Fruit fly (Drosophila melanogaster) whole organism, embryonic: ENCODE data around the gene Grip75.

Experiments used
- BEAF-32 ChIP-seq: fragments of 200-800 bp; sonication (Bioruptor generic); optimal IDR thresholded peaks from 3 replicates; lab custom pipeline; 2017; ENCODE audit warnings: missing biosample characterization, missing genetic modification characterization, mild to moderate bottlenecking, moderate library complexity, missing genetic modification reagents
- CG11456 ChIP-seq: fragments of 200-800 bp; sonication (Bioruptor generic); IDR thresholded peaks from 3 replicates; pipeline ENCODE4 v1.3.6; 2022; ENCODE audit warnings: missing biosample characterization, missing genetic modification characterization
- CG15514 ChIP-seq: fragments of 200-800 bp; sonication (Bioruptor generic); optimal IDR thresholded peaks from 3 replicates; lab custom pipeline; 2017; ENCODE audit warnings: missing biosample characterization, missing genetic modification characterization, mild to moderate bottlenecking, moderate library complexity, missing genetic modification reagents
- CG18476 ChIP-seq: fragments of 200-800 bp; sonication (Bioruptor generic); optimal IDR thresholded peaks from 2 replicates; lab custom pipeline; 2016; ENCODE audit warnings: missing biosample characterization, mild to moderate bottlenecking, missing genetic modification characterization
- CG7357 ChIP-seq: fragments of 200-800 bp; sonication (Bioruptor generic); IDR thresholded peaks from 3 replicates; pipeline ENCODE4 v1.3.6; 2022; ENCODE audit warnings: missing biosample characterization, missing genetic modification characterization
- CG8388 ChIP-seq: fragments of 200-800 bp; sonication (Bioruptor generic); optimal IDR thresholded peaks from 2 replicates; lab custom pipeline; 2019; ENCODE audit warnings: missing biosample characterization, mild to moderate bottlenecking, missing genetic modification characterization, moderate library complexity
- CG8765 ChIP-seq: fragments of 200-800 bp; sonication (Bioruptor generic); IDR thresholded peaks from 2 replicates; pipeline ENCODE4 v1.3.6; 2022; ENCODE audit warnings: missing biosample characterization, missing genetic modification characterization
- CG9215 ChIP-seq: fragments of 200-800 bp; sonication (Bioruptor generic); IDR thresholded peaks from 2 replicates; pipeline ENCODE4 v1.3.6; 2022; ENCODE audit warnings: missing biosample characterization, missing genetic modification characterization
- CG9876 ChIP-seq: fragments of 200-800 bp; sonication (Bioruptor generic); optimal IDR thresholded peaks from 2 replicates; lab custom pipeline; 2016; ENCODE audit warnings: missing biosample characterization, missing genetic modification characterization
- Camta ChIP-seq: fragments of 200-800 bp; sonication (Bioruptor generic); optimal IDR thresholded peaks from 2 replicates; lab custom pipeline; 2016; ENCODE audit warnings: missing biosample characterization, missing genetic modification characterization
- Dfd ChIP-seq, 2 experiments: fragments of >200 bp; optimal IDR thresholded peaks; 2 replicates each; lab custom pipeline; 2017; ENCODE audit warnings: missing biosample characterization in 2 of 2, missing genetic modification characterization in 2 of 2
- E2f1 ChIP-seq: fragments of 200-800 bp; sonication (Bioruptor generic); IDR thresholded peaks from 2 replicates; pipeline ENCODE4 v1.3.6; 2022; ENCODE audit warnings: missing biosample characterization, missing genetic modification characterization
- Hey ChIP-seq: fragments of 200-800 bp; sonication (Bioruptor generic); optimal IDR thresholded peaks from 3 replicates; lab custom pipeline; 2018; ENCODE audit warnings: missing biosample characterization, mild to moderate bottlenecking, missing genetic modification characterization
- Hsf ChIP-seq: fragments of 200-800 bp; sonication (Bioruptor generic); optimal IDR thresholded peaks from 3 replicates; lab custom pipeline; 2016; ENCODE audit warnings: missing biosample characterization, missing genetic modification characterization
- Med ChIP-seq: fragments of 200-800 bp; sonication (Bioruptor generic); peaks from one replicate; lab custom pipeline; 2016; ENCODE audit warnings: missing biosample characterization, missing genetic modification characterization, mild to moderate bottlenecking, inconsistent platforms, moderate library complexity
- Rfx ChIP-seq: fragments of 200-800 bp; sonication (Bioruptor generic); IDR thresholded peaks from 2 replicates; pipeline ENCODE4 v1.3.6; 2022; ENCODE audit warnings: missing biosample characterization, missing genetic modification characterization
- Sry-β ChIP-seq: fragments of 200-800 bp; sonication (Bioruptor generic); optimal IDR thresholded peaks from 2 replicates; lab custom pipeline; 2018; ENCODE audit warnings: missing biosample characterization, mild to moderate bottlenecking, missing genetic modification characterization, moderate library complexity
- ase ChIP-seq: fragments of 200-800 bp; sonication (Bioruptor generic); IDR thresholded peaks from 3 replicates; pipeline ENCODE4 v1.3.6; 2022; ENCODE audit warnings: missing biosample characterization, missing genetic modification characterization
- cato ChIP-seq: fragments of 200-800 bp; sonication (Bioruptor generic); optimal IDR thresholded peaks from 2 replicates; lab custom pipeline; 2016; ENCODE audit warnings: missing biosample characterization, missing genetic modification characterization, borderline replicate concordance
- caup ChIP-seq: fragments of 200-800 bp; sonication (Bioruptor generic); optimal IDR thresholded peaks from 3 replicates; lab custom pipeline; 2017; ENCODE audit warnings: missing biosample characterization, mild to moderate bottlenecking, missing genetic modification characterization, moderate library complexity; ENCODE audit not compliant: severe bottlenecking
- cwo ChIP-seq: fragments of 200-800 bp; sonication (Bioruptor generic); optimal IDR thresholded peaks from 3 replicates; lab custom pipeline; 2017; ENCODE audit warnings: missing biosample characterization, missing genetic modification characterization, mild to moderate bottlenecking, moderate library complexity, missing genetic modification reagents
- eyg ChIP-seq: fragments of 200-800 bp; sonication (Bioruptor generic); optimal IDR thresholded peaks from 3 replicates; lab custom pipeline; 2016; ENCODE audit warnings: missing biosample characterization, missing genetic modification characterization
- gcm2 ChIP-seq: fragments of 200-800 bp; sonication (Bioruptor generic); optimal IDR thresholded peaks from 2 replicates; lab custom pipeline; 2016; ENCODE audit warnings: missing biosample characterization, missing genetic modification characterization
- gem ChIP-seq: fragments of 200-800 bp; sonication (Bioruptor generic); optimal IDR thresholded peaks from 2 replicates; lab custom pipeline; 2019; ENCODE audit warnings: missing biosample characterization, mild to moderate bottlenecking, missing genetic modification characterization, moderate library complexity
- grn ChIP-seq: fragments of 200-800 bp; sonication (Bioruptor generic); optimal IDR thresholded peaks from 3 replicates; lab custom pipeline; 2017; ENCODE audit warnings: missing biosample characterization, missing genetic modification characterization
- ken ChIP-seq: fragments of 200-800 bp; sonication (Bioruptor generic); IDR thresholded peaks from 3 replicates; pipeline ENCODE4 v1.3.6; 2022; ENCODE audit warnings: missing biosample characterization, missing genetic modification characterization
- knrl ChIP-seq: fragments of 200-800 bp; sonication (Bioruptor generic); IDR thresholded peaks from 3 replicates; pipeline ENCODE4 v1.3.6; 2022; ENCODE audit warnings: missing biosample characterization, missing genetic modification characterization; ENCODE audit not compliant: partially characterized antibody
- oc ChIP-seq: fragments of 200-800 bp; sonication (Bioruptor generic); optimal IDR thresholded peaks from 2 replicates; lab custom pipeline; 2018; ENCODE audit warnings: missing biosample characterization, mild to moderate bottlenecking, missing genetic modification characterization, moderate library complexity
- otp ChIP-seq: fragments of 200-800 bp; sonication (Bioruptor generic); IDR thresholded peaks from 3 replicates; pipeline ENCODE4, ENCODE4 v1.3.6; 2022; ENCODE audit warnings: missing biosample characterization, missing genetic modification characterization
- pros ChIP-seq: fragments of 200-800 bp; sonication (Bioruptor generic); optimal IDR thresholded peaks from 3 replicates; lab custom pipeline; 2019; ENCODE audit warnings: missing biosample characterization, mild to moderate bottlenecking, missing genetic modification characterization, moderate library complexity
- run ChIP-seq: fragments of 200-800 bp; sonication (Bioruptor generic); optimal IDR thresholded peaks from 3 replicates; lab custom pipeline; 2018; ENCODE audit warnings: missing biosample characterization, mild to moderate bottlenecking, missing genetic modification characterization
- salm ChIP-seq: fragments of 200-800 bp; sonication (Bioruptor generic); optimal IDR thresholded peaks from 2 replicates; lab custom pipeline; 2018; ENCODE audit warnings: missing biosample characterization, mild to moderate bottlenecking, missing genetic modification characterization
- sim ChIP-seq: fragments of 200-800 bp; sonication (Bioruptor generic); IDR thresholded peaks from 2 replicates; pipeline ENCODE4 v1.3.6; 2022; ENCODE audit warnings: missing biosample characterization, missing genetic modification characterization
- sob ChIP-seq: fragments of 200-800 bp; sonication (Bioruptor generic); IDR thresholded peaks from 2 replicates; pipeline ENCODE4 v1.3.6; 2022; ENCODE audit warnings: missing biosample characterization, missing genetic modification characterization
- sr ChIP-seq: fragments of 200-800 bp; sonication (Bioruptor generic); IDR thresholded peaks from 3 replicates; pipeline ENCODE4 v1.3.6; 2022; ENCODE audit warnings: missing biosample characterization, missing genetic modification characterization
- stwl ChIP-seq: fragments of 200-800 bp; sonication (Bioruptor generic); optimal IDR thresholded peaks from 3 replicates; lab custom pipeline; 2018; ENCODE audit warnings: missing biosample characterization, mild to moderate bottlenecking, missing genetic modification characterization, moderate library complexity
- tin ChIP-seq: fragments of 200-800 bp; sonication (Bioruptor generic); optimal IDR thresholded peaks from 3 replicates; lab custom pipeline; 2016; ENCODE audit warnings: missing biosample characterization, missing genetic modification characterization
- toy ChIP-seq: fragments of 200-800 bp; sonication (Bioruptor generic); IDR thresholded peaks from 2 replicates; pipeline ENCODE4 v1.3.6; 2022; ENCODE audit warnings: missing biosample characterization, missing genetic modification characterization
- twi ChIP-seq: fragments of 200-800 bp; optimal IDR thresholded peaks from 2 replicates; lab custom pipeline; 2019; ENCODE audit warnings: missing biosample characterization, mild to moderate bottlenecking, missing genetic modification characterization, moderate library complexity
- wdn ChIP-seq: fragments of 200-800 bp; sonication (Bioruptor generic); IDR thresholded peaks from 2 replicates; pipeline ENCODE4 v1.3.6; 2022; ENCODE audit warnings: missing biosample characterization, missing genetic modification characterization
- zen ChIP-seq: fragments of 200-800 bp; sonication (Bioruptor generic); optimal IDR thresholded peaks from 3 replicates; lab custom pipeline; 2018; ENCODE audit warnings: missing biosample characterization, mild to moderate bottlenecking, missing genetic modification characterization, moderate library complexity

Grip75 gene

dm6 chr2L:10506557-10507252 is 23.6 kb downstream of the Grip75 start, which contains the start of the genes Myo31DF and CG6094 (continued):
- TF ChIP-seq tin (GFP tag; lab: Kevin White, UChicago), result no peak
- TF ChIP-seq gcm2 (GFP tag; lab: Kevin White, UChicago), result no peak
- no peak for TF ChIP-seq CG8388
- no peak for TF ChIP-seq CG18476 (GFP tag; lab: Kevin White, UChicago)
- TF ChIP-seq CG11456 (GFP tag; lab: Robert Waterston, UW), result peak; percentile 66
- no peak for TF ChIP-seq grn
- TF ChIP-seq Rfx (GFP tag; lab: Robert Waterston, UW), result peak; percentile 65
- TF ChIP-seq toy (GFP tag; lab: Robert Waterston, UW), result no peak
- TF ChIP-seq CG15514 (GFP tag; lab: Kevin White, UChicago), result peak; percentile 88
- TF ChIP-seq CG9215 (GFP tag; lab: Robert Waterston, UW), result no peak; the same call in 1 of the 2 replicates
- no peak for TF ChIP-seq Hey (tag; lab: Kevin White, UChicago)
- no peak for TF ChIP-seq cato (GFP tag; lab: Kevin White, UChicago)
- TF ChIP-seq gem, result peak; percentile 39
- no peak for TF ChIP-seq wdn (GFP tag; lab: Robert Waterston, UW)
- TF ChIP-seq CG9876 (GFP tag; lab: Kevin White, UChicago), result no peak
- TF ChIP-seq cwo (GFP tag; lab: Kevin White, UChicago), result no peak
- TF ChIP-seq ken (GFP tag; lab: Robert Waterston, UW), result peak; percentile 7; the same call in 1 of the 3 replicates
- TF ChIP-seq pros (GFP tag; lab: Kevin White, UChicago), result no peak
- TF ChIP-seq sr, result peak; percentile 46; the same call in 1 of the 3 replicates
- peak; percentile 62 for TF ChIP-seq zen
- no peak for TF ChIP-seq sim
- TF ChIP-seq Camta (GFP tag; lab: Kevin White, UChicago), result peak; percentile 29
- peak; percentile 57; the same call in 1 of the 3 replicates for TF ChIP-seq knrl (GFP tag; lab: Robert Waterston, UW)
- peak; percentile 23 for TF ChIP-seq twi (tag; lab: Kevin White, UChicago)
- no peak for TF ChIP-seq CG8765
- peak; percentile 64 for TF ChIP-seq stwl (tag; lab: Kevin White, UChicago)
- no peak for TF ChIP-seq otp (GFP tag; lab: Robert Waterston, UW)
- TF ChIP-seq ase (GFP tag; lab: Robert Waterston, UW), result peak; percentile 40; the same call in 1 of the 3 replicates
- TF ChIP-seq Hsf (GFP tag; lab: Kevin White, UChicago), result no peak
- no peak for TF ChIP-seq E2f1 (GFP tag; lab: Robert Waterston, UW)
- TF ChIP-seq caup, result peak; percentile 37
- peak; percentile 0 for TF ChIP-seq oc (tag; lab: Kevin White, UChicago)
- TF ChIP-seq eyg (GFP tag; lab: Kevin White, UChicago), result no peak
- TF ChIP-seq CG7357 (GFP tag; lab: Robert Waterston, UW), result peak; percentile 99
- TF ChIP-seq Dfd (GFP tag; optimal IDR thresholded peaks at IDR 0.05; lab: Kevin White, UChicago), result peak in 1 of 2 experiments; percentile 44
- TF ChIP-seq Sry-β (GFP tag; lab: Kevin White, UChicago), result no peak
- peak; percentile 1 for TF ChIP-seq salm (tag; lab: Kevin White, UChicago)
- peak; percentile 55 for TF ChIP-seq run (tag; lab: Kevin White, UChicago)
- TF ChIP-seq, all 482 proteins: peak for 221

DNA sequence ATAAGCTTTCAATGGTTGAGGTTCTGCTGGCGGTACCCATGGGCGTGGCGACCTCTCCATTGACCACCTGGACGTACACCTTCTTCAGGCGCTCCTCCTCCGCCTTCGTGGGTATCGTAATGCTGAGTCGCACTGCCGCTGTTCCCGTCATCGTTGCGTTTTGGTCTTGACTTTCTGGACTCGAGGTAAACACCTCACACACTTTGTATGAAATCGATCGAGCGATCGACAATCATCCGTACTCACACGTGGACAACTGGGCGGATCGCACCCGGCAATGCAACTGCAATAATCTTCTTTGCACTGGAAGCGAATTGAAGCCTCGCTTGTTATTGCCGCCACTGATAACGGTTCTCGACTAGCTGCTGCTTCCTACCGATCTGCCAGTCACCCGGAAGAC is 27.0 kb downstream of the Grip75 start, which contains the start of gene CG7384:
Gene CG7384, minus strand, starts transcription at position 366 of the 400 bp plus-strand sequence.
- TF ChIP-seq Med (GFP tag; lab: Kevin White, UChicago), result peak; percentile 48
- no peak for TF ChIP-seq BEAF-32 (GFP tag; lab: Kevin White, UChicago)
- TF ChIP-seq sob, result 0 out of 2 replicates have a peak, but pooled peaks have one; percentile 12
